Fruit fly (Drosophila melanogaster): Measurements from ENCODE around the gene CG46434.

dm6 chr3L:19558674-19559073 lies 14.7 kb upstream of the CG46434 start:
- TF ChIP-seq CG13204 (GFP tag; optimal IDR thresholded peaks at IDR 0.05) (no peak), gl (tag; optimal IDR thresholded peaks at IDR 0.05) (no peak), CG14655 (GFP tag; optimal IDR thresholded peaks at IDR 0.05) (no peak), CG15710 (tag; optimal IDR thresholded peaks at IDR 0.05) (no peak), Pif1A (GFP tag; optimal IDR thresholded peaks at IDR 0.05) (no peak), D1 (tag; optimal IDR thresholded peaks at IDR 0.05) (no peak), CG12605 (GFP tag; IDR thresholded peaks at IDR 0.05) (no peak), Ets98B (GFP tag; IDR thresholded peaks at IDR 0.05) (no peak), Pif1B (GFP tag; optimal IDR thresholded peaks at IDR 0.05) (no peak), CG34367 (tag; optimal IDR thresholded peaks at IDR 0.05) (no peak), CG9948 (tag; optimal IDR thresholded peaks at IDR 0.05) (no peak), CG4496 (GFP tag; IDR thresholded peaks at IDR 0.05) (no peak), EcR (GFP tag; optimal IDR thresholded peaks at IDR 0.05) (no peak)

All from whole organism, pupa.